Worm (Caenorhabditis elegans): ENCODE data around the gene F02D8.4.

Gene F02D8.4

DNA sequence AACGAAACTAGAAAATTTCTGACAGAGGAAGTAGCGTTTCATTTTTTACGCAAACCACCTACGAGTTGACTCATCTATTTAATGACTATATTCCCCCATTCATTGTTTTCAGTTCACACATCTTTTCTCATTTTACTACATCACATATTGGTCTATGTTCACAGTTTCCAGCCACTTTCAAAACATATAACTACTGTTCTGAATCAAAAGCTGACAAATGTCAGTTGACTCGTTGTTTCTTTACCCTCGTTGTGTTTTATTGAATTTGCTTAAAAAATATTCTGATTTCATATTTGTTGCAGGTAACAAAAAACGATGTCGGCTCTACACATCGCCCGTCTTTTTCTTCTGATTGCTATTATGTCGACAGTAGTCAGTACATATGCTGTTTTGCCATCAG lies 13.6 kb upstream of the F02D8.4 start, which contains the start of gene nlp-59:
nlp-59 (plus strand) TSS at position 301 of the 400 bp plus-strand sequence.
- TF ChIP-seq sdz-12 (GFP tag; optimal IDR thresholded peaks at IDR 0.05) (no peak), jun-1 (tag; optimal IDR thresholded peaks at IDR 0.05) (no peak), T26A8.4 (GFP tag; IDR thresholded peaks at IDR 0.05) (no peak), nhr-6 (tag; optimal IDR thresholded peaks at IDR 0.05) (no peak), zip-11 (GFP tag; IDR thresholded peaks at IDR 0.05) (no peak), unc-130 (GFP tag; optimal IDR thresholded peaks at IDR 0.05) (no peak), daf-19 (GFP tag; conservative IDR thresholded peaks at IDR 0.05) (no peak), nhr-41 (GFP tag; IDR thresholded peaks at IDR 0.05) (no peak)

DNA sequence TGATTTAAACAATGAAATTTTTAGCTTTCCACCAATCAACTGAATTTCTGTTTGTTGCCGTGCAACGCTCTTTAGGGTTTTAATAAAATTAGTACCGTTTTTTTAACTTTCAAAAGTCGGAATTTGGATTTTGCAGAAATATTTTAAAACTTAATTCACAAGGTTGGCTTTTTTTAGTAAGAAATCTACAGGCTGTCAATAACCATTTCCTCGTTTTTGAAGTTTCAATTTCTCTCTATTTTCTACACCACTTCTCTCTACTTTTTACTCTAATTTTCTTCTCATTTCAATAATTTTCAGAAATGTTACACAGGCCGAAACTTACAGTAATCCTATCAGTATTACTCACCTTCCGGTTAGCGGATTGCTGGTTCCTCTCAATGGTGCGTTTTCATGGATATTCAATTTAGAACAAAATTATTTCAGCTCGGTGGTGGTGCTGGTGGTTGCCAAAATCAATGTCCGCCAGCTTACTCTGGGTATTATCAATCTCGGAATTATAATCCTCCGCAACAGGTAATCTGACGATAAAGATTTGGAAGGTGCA lies 6.4 kb upstream of the F02D8.4 start, which contains the start of the genes grd-12 and F02D8.1:
grd-12 (plus strand) TSS at position 301 of the 547 bp plus-strand sequence.
F02D8.1 (minus strand) TSS at position 497 of the 547 bp plus-strand sequence.
- TF ChIP-seq lin-1 (GFP tag; IDR thresholded peaks at IDR 0.05) (no peak), Y48G9A.11 (GFP tag; IDR thresholded peaks at IDR 0.05) (no peak), pqm-1 (tag; optimal IDR thresholded peaks at IDR 0.05) (no peak), nhr-25 (tag; optimal IDR thresholded peaks at IDR 0.05; ENCODE audit: borderline replicate concordance, insufficient read depth) (no peak), hif-1 (tag; optimal IDR thresholded peaks at IDR 0.05) (no peak), rbr-2 (tag; optimal IDR thresholded peaks at IDR 0.05) (no peak), F37D6.2 (tag; optimal IDR thresholded peaks at IDR 0.05) (no peak), zip-11 (GFP tag; IDR thresholded peaks at IDR 0.05) (no peak), gei-8 (GFP tag; optimal IDR thresholded peaks at IDR 0.05) (no peak), madf-5 (GFP tag; IDR thresholded peaks at IDR 0.05) (no peak), Y5F2A.4 (GFP tag; optimal IDR thresholded peaks at IDR 0.05) (no peak), lin-39 (tag; optimal IDR thresholded peaks at IDR 0.05) (no peak), lin-29 (GFP tag; IDR thresholded peaks at IDR 0.05) (no peak), lir-3 (tag; optimal IDR thresholded peaks at IDR 0.05) (no peak), sdz-12 (GFP tag; optimal IDR thresholded peaks at IDR 0.05) (no peak), ztf-11 (tag; optimal IDR thresholded peaks at IDR 0.05) (no peak), mep-1 (tag; optimal IDR thresholded peaks at IDR 0.05) (no peak), mxl-2 (GFP tag; conservative IDR thresholded peaks at IDR 0.05) (no peak), nhr-77 (tag; optimal IDR thresholded peaks at IDR 0.05) (no peak)

DNA sequence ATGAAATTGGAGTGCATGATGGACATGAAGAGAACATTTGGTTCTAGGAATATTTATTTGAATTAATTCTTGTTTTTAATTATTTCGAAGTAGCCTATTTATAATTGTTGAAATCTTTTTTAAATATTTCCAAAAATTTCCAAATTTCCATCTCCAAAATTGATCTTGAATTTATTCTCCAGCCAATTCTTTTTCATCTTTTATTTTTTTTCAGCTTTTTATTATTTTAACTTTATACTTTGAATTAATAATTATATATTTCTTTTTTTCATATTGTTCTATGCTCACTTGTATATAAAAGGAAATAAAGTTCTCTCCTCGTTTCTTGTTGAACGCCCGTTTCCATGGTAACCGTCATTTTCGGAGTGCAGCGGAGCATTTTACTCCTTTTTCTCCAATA lies 4.8 kb upstream of the F02D8.4 start, which contains the start of gene xbx-1:
xbx-1 (plus strand) TSS at position 301 of the 400 bp plus-strand sequence.
- TF ChIP-seq tag-97 (GFP tag; IDR thresholded peaks at IDR 0.05) = no peak
- TF ChIP-seq T26A8.4 (GFP tag; IDR thresholded peaks at IDR 0.05) = no peak
- TF ChIP-seq daf-8 (GFP tag; IDR thresholded peaks at IDR 0.05) = no peak
- TF ChIP-seq madf-9 (GFP tag; conservative IDR thresholded peaks at IDR 0.05) = no peak
- no peak for TF ChIP-seq daf-19 (GFP tag; conservative IDR thresholded peaks at IDR 0.05)
- no peak for TF ChIP-seq vab-7 (GFP tag; IDR thresholded peaks at IDR 0.05)
- no peak for TF ChIP-seq saeg-2 (GFP tag; IDR thresholded peaks at IDR 0.05)
- TF ChIP-seq ces-1 (GFP tag; optimal IDR thresholded peaks at IDR 0.05) = no peak
- TF ChIP-seq spr-3 (GFP tag; optimal IDR thresholded peaks at IDR 0.05) = no peak
- no peak for TF ChIP-seq Y105C5A.15 (GFP tag; IDR thresholded peaks at IDR 0.05)
- no peak for TF ChIP-seq lin-29 (GFP tag; IDR thresholded peaks at IDR 0.05)
- TF ChIP-seq ZK337.2 (GFP tag; IDR thresholded peaks at IDR 0.05) = no peak
- no peak for TF ChIP-seq lin-39 (tag; optimal IDR thresholded peaks at IDR 0.05)
- TF ChIP-seq nhr-28 (tag; optimal IDR thresholded peaks at IDR 0.05) = no peak
- no peak for TF ChIP-seq unc-62 (GFP tag; optimal IDR thresholded peaks at IDR 0.05 in 1 of 2)
- no peak for TF ChIP-seq unc-62 (tag; optimal IDR thresholded peaks at IDR 0.05)
- TF ChIP-seq Y5F2A.4 (GFP tag; optimal IDR thresholded peaks at IDR 0.05) = no peak
- TF ChIP-seq nhr-102 (tag; optimal IDR thresholded peaks at IDR 0.05) = no peak
